Fruit fly (Drosophila melanogaster): ENCODE measurements around the gene Obp28a.

Obp28a gene

dm6 chr2L:7513321-7514059, 16.3 kb upstream of the Obp28a start:
- TF ChIP-seq insv (optimal IDR thresholded peaks at IDR 0.05): no peak
- no peak for TF ChIP-seq Myc (optimal IDR thresholded peaks at IDR 0.05)
- no peak for TF ChIP-seq ttk (optimal IDR thresholded peaks at IDR 0.05)
- no peak for TF ChIP-seq h (optimal IDR thresholded peaks at IDR 0.05)
- TF ChIP-seq psq (optimal IDR thresholded peaks at IDR 0.05): no peak
- no peak for TF ChIP-seq Sin3A (optimal IDR thresholded peaks at IDR 0.05)

DNA sequence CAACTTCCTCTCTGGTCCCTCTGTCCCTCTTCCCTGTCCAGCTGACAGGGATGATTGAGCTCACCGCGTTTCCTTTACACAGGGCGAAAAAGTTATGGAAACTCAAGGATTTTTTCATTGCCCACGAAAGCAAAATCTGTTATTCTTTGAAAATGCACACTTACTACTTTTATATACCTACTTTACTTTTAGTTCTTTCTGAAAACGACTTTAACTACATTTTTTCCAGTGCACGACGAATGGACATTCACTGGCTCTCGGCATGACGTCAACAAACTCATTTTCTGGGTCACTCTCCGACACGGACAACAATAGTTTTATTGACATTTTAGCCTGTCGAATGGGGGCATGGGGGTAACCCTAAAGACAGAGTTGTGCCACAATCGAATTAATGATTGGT, 15.7 kb upstream of the Obp28a start:
- no peak for TF ChIP-seq Myc (optimal IDR thresholded peaks at IDR 0.05)
- TF ChIP-seq psq (optimal IDR thresholded peaks at IDR 0.05): no peak
- TF ChIP-seq insv (optimal IDR thresholded peaks at IDR 0.05): no peak
- TF ChIP-seq ttk (optimal IDR thresholded peaks at IDR 0.05): no peak
- no peak for TF ChIP-seq Sin3A (optimal IDR thresholded peaks at IDR 0.05)
- no peak for TF ChIP-seq h (optimal IDR thresholded peaks at IDR 0.05)

- TF ChIP-seq Myc (optimal IDR thresholded peaks at IDR 0.05): no peak
- no peak for TF ChIP-seq insv (optimal IDR thresholded peaks at IDR 0.05)
- no peak for TF ChIP-seq h (optimal IDR thresholded peaks at IDR 0.05)
- TF ChIP-seq ttk (optimal IDR thresholded peaks at IDR 0.05): no peak
- no peak for TF ChIP-seq psq (optimal IDR thresholded peaks at IDR 0.05)
- no peak for TF ChIP-seq Sin3A (optimal IDR thresholded peaks at IDR 0.05)
Measured at dm6 chr2L:7508867-7509266, 11.7 kb upstream of the Obp28a start.

DNA sequence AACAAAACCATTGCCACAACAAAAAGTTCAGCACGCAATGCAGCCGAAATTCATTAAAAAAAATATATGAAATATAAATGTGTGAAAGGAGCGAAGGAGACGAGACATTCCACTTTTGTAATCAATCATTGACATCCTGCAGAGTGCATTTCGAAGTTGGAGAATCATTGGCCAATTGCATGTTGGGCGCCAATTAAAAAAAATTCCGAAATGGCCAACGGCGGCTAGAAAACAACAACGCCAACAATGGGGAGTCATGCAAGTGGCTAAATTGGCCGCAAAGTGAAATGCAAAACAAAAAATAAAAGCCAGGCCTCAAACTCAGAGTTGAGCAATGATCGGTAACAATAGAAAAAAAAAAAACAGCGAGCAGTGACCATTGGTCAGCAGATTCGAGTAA, 11.3 kb upstream of the Obp28a start:
- TF ChIP-seq Sin3A (optimal IDR thresholded peaks at IDR 0.05) (no peak), Myc (optimal IDR thresholded peaks at IDR 0.05) (no peak), psq (optimal IDR thresholded peaks at IDR 0.05) (no peak), insv (optimal IDR thresholded peaks at IDR 0.05) (no peak), h (optimal IDR thresholded peaks at IDR 0.05) (no peak), ttk (optimal IDR thresholded peaks at IDR 0.05) (no peak)

dm6 chr2L:7507447-7507846, 10.3 kb upstream of the Obp28a start:
- no peak for TF ChIP-seq psq (optimal IDR thresholded peaks at IDR 0.05)
- no peak for TF ChIP-seq h (optimal IDR thresholded peaks at IDR 0.05)
- TF ChIP-seq ttk (optimal IDR thresholded peaks at IDR 0.05): no peak
- TF ChIP-seq Sin3A (optimal IDR thresholded peaks at IDR 0.05): no peak
- no peak for TF ChIP-seq Myc (optimal IDR thresholded peaks at IDR 0.05)
- no peak for TF ChIP-seq insv (optimal IDR thresholded peaks at IDR 0.05)

dm6 chr2L:7505976-7506375, 8.8 kb upstream of the Obp28a start:
- TF ChIP-seq Sin3A (optimal IDR thresholded peaks at IDR 0.05): no peak
- TF ChIP-seq insv (optimal IDR thresholded peaks at IDR 0.05): no peak
- TF ChIP-seq psq (optimal IDR thresholded peaks at IDR 0.05): no peak
- no peak for TF ChIP-seq Myc (optimal IDR thresholded peaks at IDR 0.05)
- no peak for TF ChIP-seq h (optimal IDR thresholded peaks at IDR 0.05)
- TF ChIP-seq ttk (optimal IDR thresholded peaks at IDR 0.05): no peak

dm6 chr2L:7504529-7504928, 7.4 kb upstream of the Obp28a start:
- TF ChIP-seq insv (optimal IDR thresholded peaks at IDR 0.05): no peak

dm6 chr2L:7503719-7504118, 6.6 kb upstream of the Obp28a start:
- TF ChIP-seq h (optimal IDR thresholded peaks at IDR 0.05): no peak
- TF ChIP-seq insv (optimal IDR thresholded peaks at IDR 0.05): no peak
- TF ChIP-seq Myc (optimal IDR thresholded peaks at IDR 0.05): no peak

- TF ChIP-seq Sin3A (optimal IDR thresholded peaks at IDR 0.05): no peak
Measured at dm6 chr2L:7501743-7502142, 4.6 kb upstream of the Obp28a start.

DNA sequence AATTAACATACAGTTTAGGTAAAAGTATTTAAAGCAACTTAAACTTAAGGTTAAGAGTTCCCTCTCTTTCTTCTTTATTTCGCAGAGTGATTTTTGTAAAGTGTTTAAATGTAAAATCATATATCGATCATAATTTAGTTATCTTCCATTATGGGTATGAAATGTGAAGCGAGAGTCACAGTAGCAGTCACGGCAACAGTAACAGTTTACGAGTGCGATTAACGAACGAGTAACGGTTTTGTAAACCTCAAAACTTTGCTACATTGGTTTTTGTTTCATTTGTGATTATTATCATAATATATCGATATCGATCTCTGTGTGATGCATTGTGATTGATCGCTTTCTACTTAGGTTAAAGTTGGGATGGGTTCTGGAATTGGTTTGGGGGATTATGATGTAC, 1.0 kb upstream of the Obp28a start:
- no peak for TF ChIP-seq h (optimal IDR thresholded peaks at IDR 0.05)
- no peak for TF ChIP-seq Myc (optimal IDR thresholded peaks at IDR 0.05)
- no peak for TF ChIP-seq Sin3A (optimal IDR thresholded peaks at IDR 0.05)
- TF ChIP-seq ttk (optimal IDR thresholded peaks at IDR 0.05): no peak
- TF ChIP-seq insv (optimal IDR thresholded peaks at IDR 0.05): no peak
- no peak for TF ChIP-seq psq (optimal IDR thresholded peaks at IDR 0.05)

DNA sequence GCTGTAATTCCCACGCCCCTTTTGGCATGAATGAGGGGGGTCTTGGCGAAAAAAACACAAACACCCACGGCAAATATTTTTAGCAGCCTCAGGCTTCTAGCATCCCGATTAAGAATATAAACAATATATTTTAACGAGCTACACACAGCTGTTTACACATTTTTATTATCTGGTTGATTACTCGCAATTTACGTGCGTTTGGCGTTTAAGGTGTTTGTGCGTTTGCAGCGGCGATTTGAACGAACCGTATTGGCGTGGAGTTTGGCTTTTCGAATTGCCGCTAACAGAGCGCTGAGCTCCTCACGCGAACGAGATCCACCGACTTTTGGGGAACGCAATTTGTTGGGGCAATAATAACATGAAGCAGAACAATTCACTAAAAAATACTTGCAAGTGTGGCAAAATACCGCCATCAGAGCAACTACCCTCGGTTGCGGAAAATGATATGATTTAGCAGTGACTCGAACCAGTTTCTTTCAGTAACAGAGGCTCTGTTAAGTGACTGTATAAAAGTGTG, 1.1 kb downstream of the Obp28a start, which contains the start of gene Ziz:
Ziz (minus strand) TSS at position 321 of the 517 bp plus-strand sequence.
- no peak for TF ChIP-seq Myc (optimal IDR thresholded peaks at IDR 0.05)
- TF ChIP-seq psq (optimal IDR thresholded peaks at IDR 0.05): no peak
- no peak for TF ChIP-seq h (optimal IDR thresholded peaks at IDR 0.05)
- TF ChIP-seq insv (optimal IDR thresholded peaks at IDR 0.05): no peak
- TF ChIP-seq ttk (optimal IDR thresholded peaks at IDR 0.05): no peak
- no peak for TF ChIP-seq Sin3A (optimal IDR thresholded peaks at IDR 0.05)

- no peak for TF ChIP-seq ttk (optimal IDR thresholded peaks at IDR 0.05)
- TF ChIP-seq insv (optimal IDR thresholded peaks at IDR 0.05): no peak
- TF ChIP-seq Myc (optimal IDR thresholded peaks at IDR 0.05): no peak
- no peak for TF ChIP-seq Sin3A (optimal IDR thresholded peaks at IDR 0.05)
- TF ChIP-seq h (optimal IDR thresholded peaks at IDR 0.05): no peak
- TF ChIP-seq psq (optimal IDR thresholded peaks at IDR 0.05): no peak
Measured at dm6 chr2L:7495294-7495986, 1.7 kb downstream of the Obp28a start.

Data from Kc167 (cell line).